Worm (Caenorhabditis elegans) whole organism, L2 larva: ENCODE measurements around the gene ntl-2.

ENCODE experiments used
- ama-1 ChIP-seq: fragments of 150-350 bp; optimal IDR thresholded peaks from 2 replicates; lab custom pipeline; 2018; ENCODE audit warnings: inconsistent platforms
- elt-3 ChIP-seq: sonication (generic microtip); optimal IDR thresholded peaks from 2 replicates; lab custom pipeline; 2017; ENCODE audit warnings: missing biosample characterization, missing genetic modification characterization
- lin-11 ChIP-seq: fragments of 150-350 bp; sonication (generic microtip); optimal IDR thresholded peaks from 2 replicates; lab custom pipeline; 2014; ENCODE audit warnings: missing biosample characterization, missing genetic modification characterization, inconsistent platforms, mixed read lengths
- mbf-1 ChIP-seq: sonication (generic microtip); optimal IDR thresholded peaks from 2 replicates; lab custom pipeline; 2017; ENCODE audit warnings: missing biosample characterization, missing genetic modification characterization
- mdl-1 ChIP-seq, 2 experiments: fragments of 150-350 bp in 1 of 2; sonication (generic microtip) in 1 of 2; optimal IDR thresholded peaks; 2 replicates each; lab custom pipeline; 2017; ENCODE audit warnings: missing biosample characterization in 2 of 2, missing genetic modification characterization in 2 of 2
- nhr-12 ChIP-seq: fragments of 150-350 bp; optimal IDR thresholded peaks from 2 replicates; lab custom pipeline; 2014; ENCODE audit warnings: missing biosample characterization, missing genetic modification characterization
- nhr-25 ChIP-seq: fragments of 150-350 bp; sonication (generic microtip); optimal IDR thresholded peaks from 3 replicates; lab custom pipeline; 2014; ENCODE audit warnings: missing biosample characterization, missing genetic modification characterization
- nhr-77 ChIP-seq: fragments of 150-350 bp; optimal IDR thresholded peaks from 2 replicates; lab custom pipeline; 2014; ENCODE audit warnings: missing biosample characterization, missing genetic modification characterization
- skn-1 ChIP-seq: sonication (generic microtip); optimal IDR thresholded peaks from 2 replicates; lab custom pipeline; 2017; ENCODE audit warnings: missing biosample characterization, missing genetic modification characterization
- snpc-4 ChIP-seq: fragments of 150-350 bp; optimal IDR thresholded peaks from 2 replicates; lab custom pipeline; 2014; ENCODE audit warnings: missing biosample characterization, missing genetic modification characterization
- unc-39 ChIP-seq: fragments of 150-350 bp; optimal IDR thresholded peaks from 2 replicates; lab custom pipeline; 2014; ENCODE audit warnings: missing biosample characterization, missing genetic modification characterization

- no peak for TF ChIP-seq ama-1 (lab: Kevin White, UChicago)
- TF ChIP-seq mdl-1 (tag; optimal IDR thresholded peaks at IDR 0.05; lab: Kevin White, UChicago), result no peak
- no peak for TF ChIP-seq mbf-1 (tag; lab: Kevin White, UChicago)
- no peak for TF ChIP-seq unc-39
- TF ChIP-seq nhr-25 (tag; lab: Kevin White, UChicago), result no peak
- no peak for TF ChIP-seq lin-11
- TF ChIP-seq elt-3 (tag; lab: Kevin White, UChicago), result no peak
- TF ChIP-seq skn-1 (tag; lab: Kevin White, UChicago), result no peak
- no peak for TF ChIP-seq nhr-77 (tag; lab: Kevin White, UChicago)
- TF ChIP-seq nhr-12 (tag; lab: Kevin White, UChicago), result no peak
- no peak for TF ChIP-seq snpc-4 (tag; lab: Kevin White, UChicago)
Observed at ce11 chrII:4344317-4344716, 31.9 kb downstream of the ntl-2 start.
